Fruit fly (Drosophila melanogaster) Kc167 (cell line): ENCODE results near the gene Ubc7.
A peak's percentile ranks its signal among the peaks of the same experiment; 100 is the strongest.

Source experiments
- Myc ChIP-seq: fragments of >200 bp; optimal IDR thresholded peaks from 2 replicates; lab custom pipeline; 2017; ENCODE audit warnings: missing external identifiers
- Sin3A ChIP-seq: fragments of >200 bp; optimal IDR thresholded peaks from 2 replicates; lab custom pipeline; 2018; ENCODE audit warnings: missing external identifiers
- h ChIP-seq: fragments of >200 bp; optimal IDR thresholded peaks from 3 replicates; lab custom pipeline; 2018; ENCODE audit warnings: missing external identifiers
- insv ChIP-seq: fragments of >200 bp; optimal IDR thresholded peaks from 3 replicates; lab custom pipeline; 2018; ENCODE audit warnings: missing external identifiers
- psq ChIP-seq: fragments of >200 bp; optimal IDR thresholded peaks from 2 replicates; lab custom pipeline; 2017; ENCODE audit warnings: missing external identifiers
- ttk ChIP-seq: sonication (Bioruptor generic); optimal IDR thresholded peaks from 2 replicates; lab custom pipeline; 2017; ENCODE audit warnings: missing external identifiers

The Ubc7 gene

dm6 chrX:16633181-16633957 lies 39.9 kb downstream of the Ubc7 start:
- TF ChIP-seq insv (lab: Kevin White, UChicago): no peak
- TF ChIP-seq psq: no peak
- no peak for TF ChIP-seq Myc (lab: Kevin White, UChicago)
- TF ChIP-seq ttk (lab: Kevin White, UChicago): no peak
- no peak for TF ChIP-seq h
- TF ChIP-seq Sin3A (lab: Kevin White, UChicago): no peak

dm6 chrX:16637106-16637590 lies 43.7 kb downstream of the Ubc7 start, which contains the start of gene Rok:
Gene Rok, minus strand, starts transcription at chrX:16637414.
- TF ChIP-seq ttk (lab: Kevin White, UChicago): no peak

DNA sequence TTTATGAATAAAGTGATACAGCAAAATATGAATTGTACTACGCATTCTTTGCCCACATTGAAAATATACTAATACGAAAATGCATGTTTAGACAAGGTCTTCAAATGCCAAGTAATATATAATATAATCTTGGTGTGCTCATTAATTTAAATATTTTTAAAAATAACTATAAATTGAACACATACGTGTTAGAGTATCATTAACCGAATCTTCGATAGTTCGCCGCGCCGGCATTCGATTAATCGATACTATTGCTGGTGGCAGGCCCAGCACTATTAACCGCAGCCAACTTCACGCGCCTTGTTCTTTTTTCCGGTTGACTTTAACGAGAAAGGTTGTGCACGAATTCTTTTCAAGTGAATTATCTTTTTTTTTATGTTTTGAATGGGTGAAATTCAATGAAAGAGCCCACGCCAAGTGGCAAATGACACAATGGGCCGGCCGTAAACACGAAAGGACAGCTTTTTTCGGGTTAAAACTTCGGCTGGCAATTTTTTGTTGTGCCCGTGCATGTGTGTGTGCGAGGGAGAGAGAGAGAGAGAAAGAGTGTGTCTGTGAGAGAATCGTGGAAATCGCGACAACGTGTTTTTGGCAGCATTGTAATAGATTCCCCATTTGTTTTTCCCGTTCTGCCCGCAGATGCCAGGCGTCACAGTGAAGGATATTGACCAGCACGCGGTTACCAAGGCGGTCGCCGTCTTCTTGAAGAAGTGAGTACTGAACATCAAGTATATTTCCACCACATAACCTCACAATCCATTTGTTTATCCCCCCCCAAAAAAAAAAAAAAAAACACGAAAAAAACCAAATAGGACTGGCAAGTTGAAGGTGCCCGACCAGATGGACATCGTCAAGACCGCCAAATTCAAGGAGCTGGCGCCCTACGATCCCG lies 44.4 kb downstream of the Ubc7 start, which contains the start of gene RpS19a:
Gene RpS19a, plus strand, starts transcription at position 301 of the 892 bp plus-strand sequence.
- TF ChIP-seq h (no peak), Sin3A (lab: Kevin White, UChicago) (no peak), Myc (lab: Kevin White, UChicago) (no peak), insv (lab: Kevin White, UChicago) (no peak), ttk (lab: Kevin White, UChicago) (no peak), psq (peak; percentile 98)

DNA sequence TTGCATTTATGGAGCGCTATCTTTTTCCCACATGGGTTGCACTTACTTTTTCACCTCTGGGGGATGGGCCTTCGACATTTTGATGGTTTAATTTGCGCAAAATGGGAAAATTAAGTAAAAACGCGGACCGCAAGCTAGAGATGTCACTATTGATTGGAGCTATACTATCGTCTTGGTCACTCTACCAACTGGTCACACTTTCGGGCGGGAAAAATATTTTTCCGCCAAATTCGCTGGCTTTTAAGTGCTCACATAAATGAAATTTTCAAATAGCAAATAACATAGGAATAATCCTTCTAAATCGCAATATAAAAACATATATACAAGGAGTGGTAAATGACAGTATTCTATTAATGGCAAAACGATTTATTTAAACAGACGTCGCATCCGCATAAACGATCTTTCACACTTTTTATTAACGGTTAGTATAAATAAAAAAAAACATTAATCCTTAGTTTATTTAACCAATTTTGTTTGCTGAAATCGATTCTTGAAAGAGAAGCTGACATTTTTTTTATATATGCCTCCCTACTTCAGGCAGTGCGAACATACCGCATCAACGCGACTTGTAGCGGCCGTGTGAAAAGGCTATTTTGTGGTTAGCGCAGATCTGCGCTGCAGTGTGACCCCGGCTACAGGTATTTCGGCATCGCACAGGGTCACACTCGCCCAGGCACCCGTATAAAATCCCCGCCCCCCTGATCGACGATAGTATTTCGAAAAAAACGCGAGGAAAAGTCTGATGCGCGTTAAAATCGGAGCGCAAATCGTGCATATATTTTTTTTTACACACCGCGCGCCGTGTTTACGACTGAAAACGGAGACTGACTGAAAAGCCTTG lies 47.0 kb downstream of the Ubc7 start, which contains the start of the genes SNRPG and mthl1:
Gene SNRPG, minus strand, starts transcription at position 160 of the 841 bp plus-strand sequence.
Gene mthl1, plus strand, starts transcription at position 709 of the 841 bp plus-strand sequence.
- TF ChIP-seq h (no peak), Sin3A (lab: Kevin White, UChicago) (no peak), psq (no peak), insv (lab: Kevin White, UChicago) (no peak)

DNA sequence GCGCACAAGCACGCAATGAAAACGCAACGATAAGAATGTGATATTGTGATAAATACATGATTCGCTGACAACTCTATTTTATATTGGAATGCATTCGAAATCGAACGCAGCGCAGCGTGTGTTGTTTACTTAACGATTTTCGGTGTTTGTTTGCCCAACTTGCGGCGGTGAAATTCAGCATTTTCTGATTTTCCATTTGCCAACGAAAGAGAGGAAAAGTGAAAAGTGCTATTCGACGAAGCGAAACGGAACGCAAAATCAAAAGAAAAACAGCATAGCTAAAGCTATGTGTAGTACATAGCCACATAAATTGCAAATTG lies 47.6 kb downstream of the Ubc7 start:
- TF ChIP-seq psq: no peak
- no peak for TF ChIP-seq h
- TF ChIP-seq ttk (lab: Kevin White, UChicago): no peak
- no peak for TF ChIP-seq Myc (lab: Kevin White, UChicago)
- no peak for TF ChIP-seq insv (lab: Kevin White, UChicago)
- TF ChIP-seq Sin3A (lab: Kevin White, UChicago): no peak

- TF ChIP-seq Myc (lab: Kevin White, UChicago) (no peak), insv (lab: Kevin White, UChicago) (no peak)
Measured at dm6 chrX:16643363-16643946, 50.0 kb downstream of the Ubc7 start.

- TF ChIP-seq Sin3A (lab: Kevin White, UChicago) (no peak), psq (no peak), insv (lab: Kevin White, UChicago) (no peak), h (no peak), ttk (lab: Kevin White, UChicago) (no peak), Myc (lab: Kevin White, UChicago) (no peak)
Measured at dm6 chrX:16644535-16645131, 51.2 kb downstream of the Ubc7 start.
